Worm (Caenorhabditis elegans) whole organism, L4 larva: ENCODE results near the gene C05B5.11.

Experiments
- D1046.2 ChIP-seq: fragments of 200-800 bp; sonication (Bioruptor generic); IDR thresholded peaks from 2 replicates; pipeline ENCODE4 v1.3.6; 2022; ENCODE audit warnings: missing genetic modification characterization, missing compliant biosample characterization
- T26A8.4 ChIP-seq: fragments of 200-800 bp; sonication (Bioruptor generic); IDR thresholded peaks from 2 replicates; pipeline ENCODE4 v1.3.6; 2022; ENCODE audit warnings: missing genetic modification characterization, missing compliant biosample characterization
- aly-2 ChIP-seq: sonication (generic microtip); optimal IDR thresholded peaks from 2 replicates; lab custom pipeline; 2018; ENCODE audit warnings: missing biosample characterization, missing genetic modification characterization
- attf-4 ChIP-seq: sonication (generic microtip); optimal IDR thresholded peaks from 3 replicates; lab custom pipeline; 2017; ENCODE audit warnings: missing biosample characterization, missing genetic modification characterization
- ceh-44 ChIP-seq: fragments of 200-800 bp; sonication (Bioruptor generic); IDR thresholded peaks from 2 replicates; pipeline ENCODE4 v1.3.6; 2022; ENCODE audit warnings: missing genetic modification reagents, missing genetic modification characterization, missing compliant biosample characterization
- ceh-82 ChIP-seq: sonication (generic microtip); optimal IDR thresholded peaks from 2 replicates; lab custom pipeline; 2017; ENCODE audit warnings: missing biosample characterization, missing genetic modification characterization
- ces-1 ChIP-seq: fragments of 150-350 bp; sonication (generic microtip); optimal IDR thresholded peaks from 4 replicates; lab custom pipeline; 2014; ENCODE audit warnings: missing biosample characterization, missing genetic modification reagents, missing genetic modification characterization
- daf-16 ChIP-seq, 3 experiments: sonication (generic microtip); optimal IDR thresholded peaks; 2 replicates each; lab custom pipeline; 2016 to 2017; ENCODE audit warnings: missing genetic modification characterization in 3 of 3, missing genetic modification reagents in 3 of 3, mild to moderate bottlenecking in 2 of 3, missing compliant biosample characterization in 2 of 3, missing biosample characterization in 1 of 3, moderate library complexity in 1 of 3
- lin-39 ChIP-seq: fragments of 150-350 bp; optimal IDR thresholded peaks from 2 replicates; lab custom pipeline; 2014; ENCODE audit warnings: missing biosample characterization, missing genetic modification reagents, missing genetic modification characterization
- nhr-11 ChIP-seq: fragments of 150-350 bp; optimal IDR thresholded peaks from 2 replicates; lab custom pipeline; 2014; ENCODE audit warnings: missing biosample characterization, missing genetic modification characterization
- nhr-237 ChIP-seq: sonication (generic microtip); optimal IDR thresholded peaks from 2 replicates; lab custom pipeline; 2017; ENCODE audit warnings: missing biosample characterization, missing genetic modification characterization
- skn-1 ChIP-seq: fragments of 150-350 bp; optimal IDR thresholded peaks from 2 replicates; lab custom pipeline; 2014; ENCODE audit warnings: missing biosample characterization, missing genetic modification characterization
- snpc-1.2 ChIP-seq: fragments of 200-800 bp; sonication (Bioruptor generic); IDR thresholded peaks from 2 replicates; pipeline ENCODE4 v1.3.6; 2022; ENCODE audit warnings: missing genetic modification reagents, missing genetic modification characterization, missing compliant biosample characterization
- zag-1 ChIP-seq: fragments of 150-350 bp; optimal IDR thresholded peaks from 2 replicates; lab custom pipeline; 2014; ENCODE audit warnings: missing biosample characterization, missing genetic modification characterization

- TF ChIP-seq D1046.2 (GFP tag; lab: Robert Waterston, UW): no peak
- no peak for TF ChIP-seq aly-2
- no peak for TF ChIP-seq T26A8.4 (GFP tag; lab: Robert Waterston, UW)
- no peak for TF ChIP-seq ceh-82 (tag; lab: Kevin White, UChicago)
- TF ChIP-seq skn-1 (tag; lab: Kevin White, UChicago): no peak
- no peak for TF ChIP-seq attf-4 (tag; lab: Kevin White, UChicago)
- no peak for TF ChIP-seq zag-1 (tag; lab: Kevin White, UChicago)
- TF ChIP-seq nhr-11 (tag; lab: Kevin White, UChicago): no peak
- TF ChIP-seq snpc-1.2 (GFP tag; lab: Robert Waterston, UW): no peak
- TF ChIP-seq daf-16 (GFP tag; optimal IDR thresholded peaks at IDR 0.05; lab: Kevin White, UChicago): no peak
- peak; percentile 32 for TF ChIP-seq daf-16 (tag; optimal IDR thresholded peaks at IDR 0.05; lab: Kevin White, UChicago)
- no peak for TF ChIP-seq ces-1 (GFP tag; lab: Kevin White, UChicago)
- TF ChIP-seq lin-39 (tag; lab: Kevin White, UChicago): no peak
- no peak for TF ChIP-seq nhr-237 (tag; lab: Kevin White, UChicago)
- TF ChIP-seq ceh-44 (GFP tag; lab: Robert Waterston, UW): no peak
Observed at ce11 chrIII:10001060-10001459, 3.3 kb upstream of the C05B5.11 start, which contains the start of gene C05B5.5.
